Worm (Caenorhabditis elegans) whole organism, midembryonic: ENCODE data around the gene ZC239.14.

ENCODE experiments used
- klf-2 ChIP-seq: fragments of 200-800 bp; sonication (Bioruptor generic); conservative IDR thresholded peaks from 2 replicates; pipeline ENCODE4 v1.3.6; 2022; ENCODE audit warnings: missing genetic modification reagents, missing genetic modification characterization, missing compliant biosample characterization
- ref-1 ChIP-seq: fragments of 200-800 bp; sonication (Bioruptor generic); conservative IDR thresholded peaks from 2 replicates; pipeline ENCODE4 v1.3.6; 2022; ENCODE audit warnings: missing genetic modification reagents, missing genetic modification characterization, missing compliant biosample characterization
- ztf-23 ChIP-seq: fragments of 200-800 bp; sonication (Bioruptor generic); IDR thresholded peaks from 2 replicates; pipeline ENCODE4 v1.3.6; 2022; ENCODE audit warnings: missing genetic modification reagents, missing genetic modification characterization, missing compliant biosample characterization

DNA sequence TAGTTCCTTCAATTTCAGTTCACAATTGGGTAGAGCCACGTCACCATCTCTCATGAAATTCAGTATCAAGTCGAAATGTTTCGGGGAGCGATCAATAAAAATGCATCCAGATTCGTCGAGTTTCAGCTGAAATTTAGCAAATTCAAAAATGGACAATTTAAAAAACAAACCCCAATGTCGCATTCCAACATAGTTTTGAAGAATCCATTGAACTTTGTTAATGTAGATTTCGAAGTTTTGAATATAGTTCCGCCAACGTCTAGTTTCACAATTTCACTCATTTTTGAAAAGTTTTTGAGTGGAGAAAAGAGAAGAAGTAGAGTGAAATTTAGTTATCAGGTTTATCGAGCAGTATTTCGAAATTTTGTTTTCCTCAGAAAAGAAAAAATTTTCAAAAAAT is at the start of gene ZC239.14:
- TF ChIP-seq ref-1 (GFP tag; lab: Robert Waterston, UW), result no peak
- TF ChIP-seq klf-2 (GFP tag; lab: Robert Waterston, UW), result no peak
- no peak for TF ChIP-seq ztf-23
